Worm (Caenorhabditis elegans) whole organism, mixed stage, embryonic: ENCODE measurements around the gene K07E3.2.

ENCODE experiments used
- elt-3 ChIP-seq: fragments of 150-350 bp; optimal IDR thresholded peaks from 2 replicates; lab custom pipeline; 2014; ENCODE audit warnings: missing biosample characterization, missing genetic modification characterization
- unc-62 ChIP-seq: fragments of 150-350 bp; optimal IDR thresholded peaks from 2 replicates; lab custom pipeline; 2014; ENCODE audit warnings: missing biosample characterization, missing genetic modification reagents, missing genetic modification characterization

DNA sequence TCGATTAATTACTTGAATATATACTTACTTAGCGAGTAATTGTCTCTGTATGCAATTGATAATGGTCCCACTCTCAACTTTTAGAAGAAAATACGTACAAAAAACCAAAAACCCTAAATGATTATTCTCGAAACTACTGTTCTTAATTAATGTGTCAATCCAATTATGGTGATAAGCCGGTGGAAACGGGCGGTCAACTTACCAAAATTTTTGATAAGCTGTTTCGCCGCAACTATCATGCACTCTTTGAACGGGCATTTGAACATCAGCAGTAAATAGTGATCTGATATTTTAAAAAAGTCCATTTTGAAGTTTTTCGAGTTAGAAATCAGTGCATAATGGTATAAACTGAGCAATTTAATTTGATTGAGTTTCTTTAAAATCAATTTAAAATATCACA is 25.7 kb upstream of the K07E3.2 start:
- TF ChIP-seq unc-62 (GFP tag; lab: Kevin White, UChicago), result no peak
- no peak for TF ChIP-seq elt-3 (tag; lab: Kevin White, UChicago)
